Worm (Caenorhabditis elegans): ENCODE results near the gene unc-112.

unc-112 gene

ce11 chrV:14683291-14683690, 13.2 kb downstream of the unc-112 start:
- no peak for TF ChIP-seq ztf-23 (GFP tag; IDR thresholded peaks at IDR 0.05)
- no peak for TF ChIP-seq flt-1 (GFP tag; IDR thresholded peaks at IDR 0.05)
- no peak for TF ChIP-seq cog-1 (tag; optimal IDR thresholded peaks at IDR 0.05)
- no peak for TF ChIP-seq med-1 (GFP tag; optimal IDR thresholded peaks at IDR 0.05; ENCODE audit: insufficient read depth)
- TF ChIP-seq T22C8.4 (GFP tag; IDR thresholded peaks at IDR 0.05): no peak
- TF ChIP-seq ztf-29 (GFP tag; IDR thresholded peaks at IDR 0.05): no peak
- TF ChIP-seq tab-1 (GFP tag; IDR thresholded peaks at IDR 0.05): no peak
- TF ChIP-seq klf-2 (GFP tag; conservative IDR thresholded peaks at IDR 0.05): no peak
- TF ChIP-seq ref-1 (GFP tag; conservative IDR thresholded peaks at IDR 0.05): no peak

ce11 chrV:14682870-14683269, 13.6 kb downstream of the unc-112 start:
- TF ChIP-seq T22C8.4 (GFP tag; IDR thresholded peaks at IDR 0.05) (no peak), flt-1 (GFP tag; IDR thresholded peaks at IDR 0.05) (no peak), tab-1 (GFP tag; IDR thresholded peaks at IDR 0.05) (no peak), ref-1 (GFP tag; conservative IDR thresholded peaks at IDR 0.05) (no peak), klf-2 (GFP tag; conservative IDR thresholded peaks at IDR 0.05) (no peak), ztf-23 (GFP tag; IDR thresholded peaks at IDR 0.05) (no peak), ztf-29 (GFP tag; IDR thresholded peaks at IDR 0.05) (no peak), med-1 (GFP tag; optimal IDR thresholded peaks at IDR 0.05; ENCODE audit: insufficient read depth) (no peak)

ce11 chrV:14680014-14680413, 16.4 kb downstream of the unc-112 start, which contains the start of gene C47E8.3:
TSS of gene C47E8.3 (plus strand) at chrV:14680314.
- TF ChIP-seq flt-1 (GFP tag; IDR thresholded peaks at IDR 0.05) (no peak), T22C8.4 (GFP tag; IDR thresholded peaks at IDR 0.05) (no peak), ref-1 (GFP tag; conservative IDR thresholded peaks at IDR 0.05) (no peak), cog-1 (tag; optimal IDR thresholded peaks at IDR 0.05) (no peak), tab-1 (GFP tag; IDR thresholded peaks at IDR 0.05) (no peak), med-1 (GFP tag; optimal IDR thresholded peaks at IDR 0.05; ENCODE audit: insufficient read depth) (no peak), klf-2 (GFP tag; conservative IDR thresholded peaks at IDR 0.05) (no peak), ztf-23 (GFP tag; IDR thresholded peaks at IDR 0.05) (no peak)

ce11 chrV:14678298-14678697, 18.2 kb downstream of the unc-112 start:
- no peak for TF ChIP-seq tab-1 (GFP tag; IDR thresholded peaks at IDR 0.05)
- no peak for TF ChIP-seq flt-1 (GFP tag; IDR thresholded peaks at IDR 0.05)
- no peak for TF ChIP-seq klf-2 (GFP tag; conservative IDR thresholded peaks at IDR 0.05)
- no peak for TF ChIP-seq med-1 (GFP tag; optimal IDR thresholded peaks at IDR 0.05; ENCODE audit: insufficient read depth)
- TF ChIP-seq ref-1 (GFP tag; conservative IDR thresholded peaks at IDR 0.05): no peak

ce11 chrV:14665728-14666127, 30.7 kb downstream of the unc-112 start, which contains the start of gene C47E8.1:
TSS of gene C47E8.1 (plus strand) at chrV:14666028.
- TF ChIP-seq ref-1 (GFP tag; conservative IDR thresholded peaks at IDR 0.05) (no peak), med-1 (GFP tag; optimal IDR thresholded peaks at IDR 0.05; ENCODE audit: insufficient read depth) (no peak), flt-1 (GFP tag; IDR thresholded peaks at IDR 0.05) (no peak), cog-1 (tag; optimal IDR thresholded peaks at IDR 0.05) (no peak), klf-2 (GFP tag; conservative IDR thresholded peaks at IDR 0.05) (no peak), ztf-29 (GFP tag; IDR thresholded peaks at IDR 0.05) (no peak), tab-1 (GFP tag; IDR thresholded peaks at IDR 0.05) (no peak), ztf-23 (GFP tag; IDR thresholded peaks at IDR 0.05) (no peak), T22C8.4 (GFP tag; IDR thresholded peaks at IDR 0.05) (no peak)

- TF ChIP-seq ref-1 (GFP tag; conservative IDR thresholded peaks at IDR 0.05) (no peak), med-1 (GFP tag; optimal IDR thresholded peaks at IDR 0.05; ENCODE audit: insufficient read depth) (no peak), tab-1 (GFP tag; IDR thresholded peaks at IDR 0.05) (no peak)
These were observed 33.4 kb downstream of the unc-112 start, which contains the start of gene C47E8.9 for ce11 chrV:14663006-14663405. TSS of gene C47E8.9 (plus strand) at chrV:14663306.

- no peak for TF ChIP-seq med-1 (GFP tag; optimal IDR thresholded peaks at IDR 0.05; ENCODE audit: insufficient read depth)
These were observed 35.7 kb downstream of the unc-112 start, which contains the start of gene srh-17 for ce11 chrV:14660608-14661355. TSS of gene srh-17 (plus strand) at chrV:14661305.

- TF ChIP-seq med-1 (GFP tag; optimal IDR thresholded peaks at IDR 0.05; ENCODE audit: insufficient read depth) (no peak), T22C8.4 (GFP tag; IDR thresholded peaks at IDR 0.05) (no peak), klf-2 (GFP tag; conservative IDR thresholded peaks at IDR 0.05) (no peak), flt-1 (GFP tag; IDR thresholded peaks at IDR 0.05) (no peak), ztf-23 (GFP tag; IDR thresholded peaks at IDR 0.05) (no peak), cog-1 (tag; optimal IDR thresholded peaks at IDR 0.05) (no peak), ztf-29 (GFP tag; IDR thresholded peaks at IDR 0.05) (no peak), ref-1 (GFP tag; conservative IDR thresholded peaks at IDR 0.05) (no peak), tab-1 (GFP tag; IDR thresholded peaks at IDR 0.05) (no peak)
These were observed 36.9 kb downstream of the unc-112 start for ce11 chrV:14659595-14659994.

- TF ChIP-seq tab-1 (GFP tag; IDR thresholded peaks at IDR 0.05) (no peak), med-1 (GFP tag; optimal IDR thresholded peaks at IDR 0.05; ENCODE audit: insufficient read depth) (no peak), ztf-29 (GFP tag; IDR thresholded peaks at IDR 0.05) (no peak), flt-1 (GFP tag; IDR thresholded peaks at IDR 0.05) (no peak), cog-1 (tag; optimal IDR thresholded peaks at IDR 0.05) (no peak), klf-2 (GFP tag; conservative IDR thresholded peaks at IDR 0.05) (no peak), ref-1 (GFP tag; conservative IDR thresholded peaks at IDR 0.05) (no peak), ztf-23 (GFP tag; IDR thresholded peaks at IDR 0.05) (no peak), T22C8.4 (GFP tag; IDR thresholded peaks at IDR 0.05) (no peak)
These were observed 38.3 kb downstream of the unc-112 start, which contains the start of gene slc-25A29 for ce11 chrV:14658131-14658530. TSS of gene slc-25A29 (minus strand) at chrV:14658175.

- no peak for TF ChIP-seq ztf-29 (GFP tag; IDR thresholded peaks at IDR 0.05)
- no peak for TF ChIP-seq med-1 (GFP tag; optimal IDR thresholded peaks at IDR 0.05; ENCODE audit: insufficient read depth)
- TF ChIP-seq T22C8.4 (GFP tag; IDR thresholded peaks at IDR 0.05): no peak
- no peak for TF ChIP-seq klf-2 (GFP tag; conservative IDR thresholded peaks at IDR 0.05)
- TF ChIP-seq ztf-23 (GFP tag; IDR thresholded peaks at IDR 0.05): no peak
- TF ChIP-seq cog-1 (tag; optimal IDR thresholded peaks at IDR 0.05): no peak
- TF ChIP-seq ref-1 (GFP tag; conservative IDR thresholded peaks at IDR 0.05): no peak
- no peak for TF ChIP-seq flt-1 (GFP tag; IDR thresholded peaks at IDR 0.05)
- no peak for TF ChIP-seq tab-1 (GFP tag; IDR thresholded peaks at IDR 0.05)
These were observed 39.5 kb downstream of the unc-112 start for ce11 chrV:14656970-14657369.

Measured in whole organism, midembryonic.